Worm (Caenorhabditis elegans): Measurements from ENCODE around the gene unc-86.

DNA sequence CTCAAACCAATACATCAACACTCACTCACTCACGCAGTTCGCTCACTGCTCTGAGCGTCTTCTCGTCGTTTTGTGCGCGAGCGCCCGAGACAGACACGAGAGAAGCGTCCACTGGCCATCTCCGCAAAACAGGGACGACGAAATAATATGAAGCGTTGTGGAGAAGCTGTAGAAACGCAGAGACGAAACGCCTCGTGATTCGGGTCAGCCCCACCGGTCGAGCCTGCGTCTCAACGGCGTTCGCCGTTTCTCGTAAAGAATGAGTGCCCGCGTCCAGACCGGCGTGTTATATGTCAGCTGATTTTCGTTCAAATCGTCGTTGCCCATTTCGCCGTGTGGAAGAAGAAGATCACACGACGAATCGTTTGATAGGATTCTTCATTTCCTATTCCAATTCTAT lies 11.4 kb upstream of the unc-86 start, which contains the start of gene fbxl-1:
- TF ChIP-seq nhr-2 (tag; optimal IDR thresholded peaks at IDR 0.05) (no peak), nhr-76 (tag; optimal IDR thresholded peaks at IDR 0.05) (no peak), nhr-28 (tag; optimal IDR thresholded peaks at IDR 0.05) (no peak), lsy-2 (tag; optimal IDR thresholded peaks at IDR 0.05) (no peak)

Data from whole organism, mixed stage, embryonic.